Fruit fly (Drosophila melanogaster): Measurements from ENCODE around the gene CG7724.
A peak's percentile ranks its signal among the peaks of the same experiment; 100 is the strongest.

The CG7724 gene

DNA sequence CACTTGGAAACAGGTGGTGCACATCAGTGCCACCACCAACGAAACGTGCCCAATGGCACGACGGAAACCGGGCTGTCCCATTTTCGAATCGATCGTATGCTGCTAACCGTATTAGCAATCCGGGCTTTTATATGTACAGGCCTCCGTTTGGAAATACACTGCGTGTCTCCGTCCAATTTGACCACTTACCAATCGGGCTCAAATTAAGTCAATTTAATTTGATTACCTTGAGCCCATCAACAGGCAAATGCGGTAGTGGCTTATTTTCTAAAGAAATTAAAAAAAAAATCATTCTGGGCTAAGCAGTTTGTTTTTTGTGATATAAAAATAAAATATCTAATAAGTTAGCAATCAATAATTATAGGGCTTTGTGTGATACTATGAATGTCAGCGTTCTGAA, 31.8 kb upstream of the CG7724 start, which contains the start of gene a10:
a10 (minus strand) TSS at position 101 of the 400 bp plus-strand sequence.
- no peak for TF ChIP-seq CTCF (optimal IDR thresholded peaks at IDR 0.05)
- TF ChIP-seq CG8478 (optimal IDR thresholded peaks at IDR 0.05) = no peak

DNA sequence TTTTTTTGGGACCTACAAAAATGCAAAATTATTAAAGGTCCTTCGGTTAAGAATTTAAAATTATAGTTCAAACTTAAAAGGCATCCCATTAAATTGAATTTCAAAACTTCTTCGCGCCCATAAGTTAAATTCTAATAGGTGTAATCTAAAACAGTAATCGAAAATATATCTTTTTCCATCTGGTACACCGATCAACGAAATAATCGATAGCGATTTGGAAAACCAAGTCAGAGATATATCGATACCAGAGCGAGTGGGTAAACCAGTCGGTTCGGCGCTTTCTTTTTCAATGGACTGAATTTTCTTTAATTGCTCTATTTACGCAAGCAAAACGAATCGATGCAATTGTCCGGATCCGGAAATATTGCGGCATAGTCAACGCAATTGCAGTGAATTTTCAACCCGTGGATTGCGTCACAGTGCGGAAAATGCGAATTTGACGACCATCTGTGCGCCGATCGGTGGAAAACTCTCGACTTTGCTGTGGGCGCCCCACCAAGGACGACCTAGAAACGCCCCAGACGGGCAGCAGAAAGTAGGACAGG, 31.2 kb upstream of the CG7724 start, which contains the start of gene Fit2:
Fit2 (plus strand) TSS at position 234 of the 545 bp plus-strand sequence.
- TF ChIP-seq CTCF (optimal IDR thresholded peaks at IDR 0.05) (no peak), CG8478 (optimal IDR thresholded peaks at IDR 0.05) (no peak)

DNA sequence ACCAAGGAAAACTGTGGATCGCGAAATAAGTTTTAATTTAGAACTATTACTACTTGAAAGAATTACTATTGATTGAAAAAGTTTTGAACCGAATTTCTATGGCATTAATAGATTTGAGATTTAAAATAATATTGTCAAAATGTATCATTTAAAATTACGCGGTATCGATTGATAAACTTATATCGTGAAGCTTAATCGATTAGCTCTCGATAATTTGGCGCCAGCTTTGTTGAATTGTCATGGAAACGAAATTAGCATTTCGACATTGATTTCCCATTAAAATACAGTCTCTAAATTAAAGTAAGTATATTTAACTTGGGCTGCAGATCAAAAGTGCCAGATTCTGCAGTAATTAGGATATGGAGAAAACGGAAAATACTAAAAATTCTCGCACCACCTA, 28.1 kb upstream of the CG7724 start, which contains the start of gene CG7730:
CG7730 (plus strand) TSS at position 206 of the 400 bp plus-strand sequence.
- no peak for TF ChIP-seq CTCF (optimal IDR thresholded peaks at IDR 0.05)
- no peak for TF ChIP-seq CG8478 (optimal IDR thresholded peaks at IDR 0.05)

DNA sequence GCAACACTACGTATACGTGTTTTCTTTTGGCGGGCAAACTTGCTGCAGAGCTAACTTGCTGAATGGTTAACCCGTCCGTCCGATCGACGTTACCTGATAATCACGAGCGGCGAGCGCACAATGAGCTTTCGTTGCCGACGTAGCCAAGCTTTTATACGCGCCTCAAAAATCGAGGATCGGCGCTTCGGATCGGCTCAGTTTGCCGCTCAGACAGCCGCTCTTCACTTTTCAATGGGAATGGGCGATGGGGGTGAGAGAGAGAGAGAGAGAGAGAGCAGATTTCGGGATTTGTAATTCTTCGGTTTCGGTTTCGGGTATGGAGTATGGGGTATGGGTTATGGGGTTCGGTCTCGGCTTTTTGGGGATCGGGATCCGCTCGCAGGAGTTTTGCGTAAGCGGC, 23.4 kb upstream of the CG7724 start, which contains the start of gene Ilp8:
Ilp8 (minus strand) TSS at position 110 of the 400 bp plus-strand sequence.
- TF ChIP-seq CTCF (optimal IDR thresholded peaks at IDR 0.05) (no peak), CG8478 (optimal IDR thresholded peaks at IDR 0.05) (no peak)

DNA sequence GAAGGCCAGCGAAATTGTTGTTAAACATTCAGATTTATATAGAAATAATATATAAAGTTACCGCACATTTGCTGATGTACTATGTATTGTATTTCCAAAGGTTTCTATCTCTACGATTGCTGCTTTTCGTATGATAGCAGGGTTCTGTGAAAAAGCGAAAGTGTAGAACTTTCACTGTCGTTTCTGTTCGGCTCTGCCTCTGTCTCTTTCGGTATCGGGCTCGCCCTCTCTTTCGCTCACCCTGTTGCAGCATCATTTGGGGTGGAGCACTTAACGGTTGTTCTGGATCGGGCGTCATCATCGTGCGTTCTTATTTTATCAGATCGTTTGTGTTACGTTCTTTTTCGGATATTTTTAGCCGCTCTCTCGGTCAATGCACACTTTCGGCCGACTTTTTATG, 22.1 kb upstream of the CG7724 start:
- TF ChIP-seq CG8478 (optimal IDR thresholded peaks at IDR 0.05) = no peak
- no peak for TF ChIP-seq CTCF (optimal IDR thresholded peaks at IDR 0.05)

DNA sequence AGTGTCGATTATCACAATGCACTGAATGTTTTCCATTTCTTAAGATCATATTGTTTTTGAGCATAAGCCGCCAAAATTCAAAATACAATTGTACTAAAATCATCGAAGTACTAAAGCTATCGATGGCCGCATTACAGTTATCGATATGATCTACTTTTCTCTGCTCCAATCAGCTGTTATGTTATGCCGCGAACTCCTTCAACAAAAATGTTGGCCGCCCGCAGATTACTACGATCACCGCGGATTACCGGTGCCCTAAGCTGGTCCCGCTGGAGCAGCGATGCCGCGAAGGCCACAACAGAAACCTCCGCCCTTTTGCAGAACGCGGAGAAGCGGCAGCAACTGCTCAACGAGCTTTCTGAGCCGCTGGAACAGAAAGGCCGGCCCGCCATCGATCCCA, 19.9 kb upstream of the CG7724 start, which contains the start of gene beg:
beg (plus strand) TSS at position 177 of the 400 bp plus-strand sequence.
- TF ChIP-seq CG8478 (optimal IDR thresholded peaks at IDR 0.05) (no peak), CTCF (optimal IDR thresholded peaks at IDR 0.05) (no peak)

DNA sequence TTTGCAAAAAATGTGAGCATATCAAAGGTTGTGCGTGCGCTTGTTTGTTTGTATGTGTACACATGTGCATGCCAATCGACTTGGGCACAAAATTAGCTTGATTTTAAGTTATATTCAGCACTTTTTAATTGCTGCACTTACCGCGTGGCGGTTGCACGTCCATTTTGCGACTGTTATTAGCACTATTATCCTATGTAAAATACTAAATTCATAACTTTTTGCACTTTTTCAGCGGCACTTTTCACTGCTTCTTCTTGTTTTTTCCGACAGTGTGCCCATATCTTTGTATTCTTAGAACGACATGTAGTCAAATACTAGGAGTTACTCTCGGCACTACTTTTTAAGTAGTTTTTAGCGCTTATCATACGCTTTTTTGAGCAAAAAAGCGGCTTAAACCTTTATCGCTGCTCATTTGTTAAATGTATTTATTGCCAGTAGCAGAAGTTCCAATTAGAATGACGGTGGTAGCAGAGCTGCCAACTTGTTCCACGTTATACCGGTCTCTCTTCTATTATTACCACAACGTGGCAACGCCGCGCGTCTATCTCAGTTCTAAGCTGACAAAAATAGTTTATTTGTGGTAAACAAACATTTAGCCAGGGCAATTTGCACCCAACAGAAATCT, 13.0 kb upstream of the CG7724 start, which contains the start of the genes scaf6 and Papst2:
scaf6 (minus strand) TSS at position 278 of the 625 bp plus-strand sequence.
Papst2 (plus strand) TSS at position 501 of the 625 bp plus-strand sequence.
- TF ChIP-seq CG8478 (optimal IDR thresholded peaks at IDR 0.05) = no peak
- TF ChIP-seq CTCF (optimal IDR thresholded peaks at IDR 0.05) = peak; percentile 1 to 14

DNA sequence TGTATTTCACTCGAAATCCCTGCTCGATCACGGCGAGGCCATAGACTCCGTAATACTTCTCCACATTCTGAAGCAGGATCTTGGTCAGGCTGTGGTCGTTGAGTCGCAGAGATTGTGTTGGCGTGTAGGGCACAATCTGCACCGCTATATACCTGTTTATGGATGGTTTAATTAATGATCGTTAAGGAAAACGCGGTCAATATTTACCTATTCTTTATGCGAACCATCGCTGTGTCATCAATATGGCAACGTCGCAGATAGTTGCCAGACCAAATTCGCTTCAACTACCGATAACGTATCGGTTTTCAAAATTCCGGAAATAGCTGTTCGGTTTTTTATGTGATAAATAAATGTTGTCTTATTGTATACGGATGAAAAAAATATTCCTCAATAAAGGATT, 10.6 kb upstream of the CG7724 start, which contains the start of gene Pop5:
Pop5 (minus strand) TSS at position 240 of the 400 bp plus-strand sequence.
- no peak for TF ChIP-seq CG8478 (optimal IDR thresholded peaks at IDR 0.05)
- TF ChIP-seq CTCF (optimal IDR thresholded peaks at IDR 0.05) = no peak

DNA sequence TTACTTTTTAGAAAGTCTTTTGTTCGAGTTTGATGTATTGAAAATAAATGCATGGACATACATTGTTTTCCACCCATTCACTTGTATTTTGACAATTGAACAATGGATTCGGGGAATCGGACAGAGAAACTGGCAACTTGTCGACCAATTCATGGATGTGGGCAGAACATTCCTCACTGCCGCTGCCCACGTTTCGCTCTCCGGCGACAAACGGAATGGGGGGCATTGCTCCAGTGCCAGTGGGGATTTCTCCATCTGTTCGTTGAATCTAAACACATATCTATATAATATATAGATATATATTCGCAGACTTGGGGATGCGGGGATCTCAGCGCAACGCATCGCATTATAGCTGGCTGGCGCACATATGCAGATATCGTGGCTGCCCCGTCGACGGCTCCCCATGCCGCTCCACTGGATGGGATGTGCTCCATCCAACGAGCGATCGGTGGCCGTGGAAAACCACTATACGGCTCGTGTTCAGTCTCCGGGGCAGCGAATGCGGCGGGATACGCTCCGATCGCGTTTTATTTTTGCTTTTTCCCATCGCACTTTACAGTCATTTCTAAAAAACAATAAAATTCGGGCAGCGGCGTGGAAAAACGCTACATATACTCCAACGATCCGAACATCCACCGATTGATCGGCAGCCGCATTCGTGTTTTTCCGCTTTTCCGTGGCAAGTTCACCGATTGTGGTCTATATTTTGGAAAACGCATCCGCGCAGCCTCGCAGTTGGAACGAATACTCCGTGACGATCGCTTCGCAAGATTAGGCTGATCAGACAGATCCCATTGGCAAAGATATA, 9.8 kb upstream of the CG7724 start, which contains the start of gene TpnC73F:
TpnC73F (plus strand) TSS at position 633 of the 808 bp plus-strand sequence.
- TF ChIP-seq CTCF (optimal IDR thresholded peaks at IDR 0.05) (no peak), CG8478 (optimal IDR thresholded peaks at IDR 0.05) (no peak)

DNA sequence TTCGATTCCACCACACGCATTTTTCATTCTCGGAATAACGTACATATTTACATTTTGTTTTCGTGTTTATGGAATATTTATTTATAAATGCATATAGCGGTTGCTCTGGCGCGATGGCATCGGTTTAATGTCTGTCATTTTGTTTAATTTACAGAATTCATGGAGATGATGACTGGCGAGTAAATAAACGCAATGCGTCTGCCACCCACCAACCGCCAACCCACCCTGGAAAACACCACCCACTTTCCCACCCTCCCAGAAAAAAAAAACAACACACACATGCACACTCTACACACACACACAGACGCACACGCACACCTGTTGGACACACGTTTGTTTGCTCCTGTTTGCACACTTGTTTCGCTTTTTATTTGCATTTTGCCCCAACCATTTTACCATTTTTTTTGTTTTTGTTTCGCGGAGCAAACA, 7.6 kb upstream of the CG7724 start:
- TF ChIP-seq CTCF (optimal IDR thresholded peaks at IDR 0.05) (no peak), CG8478 (optimal IDR thresholded peaks at IDR 0.05) (no peak)

DNA sequence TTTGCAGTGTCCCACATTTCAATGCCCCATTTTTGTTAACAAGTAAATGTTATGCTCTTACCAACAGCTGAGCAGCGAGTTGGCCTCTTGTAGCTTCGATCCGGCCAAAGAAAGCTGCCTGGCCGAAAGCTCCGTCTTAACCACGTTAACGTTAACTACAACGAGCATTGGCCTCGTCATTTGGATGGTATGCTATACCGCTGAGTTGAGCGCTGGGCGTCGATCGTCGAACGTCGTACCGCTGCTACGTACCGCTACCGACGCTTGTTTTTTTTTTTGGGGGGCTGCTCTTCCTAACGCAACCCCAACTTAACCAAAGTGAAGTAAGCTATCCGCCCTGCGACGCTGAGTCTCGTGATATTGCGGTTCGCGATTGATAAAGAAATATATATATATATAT, 6.1 kb upstream of the CG7724 start, which contains the start of gene rogdi:
rogdi (plus strand) TSS at position 199 of the 400 bp plus-strand sequence.
- TF ChIP-seq CTCF (optimal IDR thresholded peaks at IDR 0.05) = no peak
- TF ChIP-seq CG8478 (optimal IDR thresholded peaks at IDR 0.05) = no peak

DNA sequence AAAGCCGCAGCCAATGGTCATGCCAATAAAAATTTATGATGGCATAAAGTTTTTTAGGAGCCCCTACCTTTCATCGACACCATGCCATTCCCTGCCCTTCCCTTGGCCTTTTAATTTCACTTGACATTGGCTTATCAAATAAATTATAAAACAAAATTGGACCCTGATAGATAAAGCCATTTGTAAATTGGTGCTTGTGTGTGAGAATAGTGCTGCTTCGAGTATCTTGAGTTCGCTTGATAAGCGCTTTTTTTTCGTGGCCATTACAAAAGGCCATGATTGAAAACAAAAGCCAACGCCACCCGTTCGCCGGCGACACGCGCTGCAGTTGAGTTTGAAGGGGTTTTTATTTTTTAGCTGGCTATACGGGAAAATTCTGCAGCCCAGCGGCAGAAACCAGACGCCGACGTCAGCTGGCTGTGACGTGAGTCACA, 5.5 kb upstream of the CG7724 start:
- no peak for TF ChIP-seq CTCF (optimal IDR thresholded peaks at IDR 0.05)
- TF ChIP-seq CG8478 (optimal IDR thresholded peaks at IDR 0.05) = no peak

DNA sequence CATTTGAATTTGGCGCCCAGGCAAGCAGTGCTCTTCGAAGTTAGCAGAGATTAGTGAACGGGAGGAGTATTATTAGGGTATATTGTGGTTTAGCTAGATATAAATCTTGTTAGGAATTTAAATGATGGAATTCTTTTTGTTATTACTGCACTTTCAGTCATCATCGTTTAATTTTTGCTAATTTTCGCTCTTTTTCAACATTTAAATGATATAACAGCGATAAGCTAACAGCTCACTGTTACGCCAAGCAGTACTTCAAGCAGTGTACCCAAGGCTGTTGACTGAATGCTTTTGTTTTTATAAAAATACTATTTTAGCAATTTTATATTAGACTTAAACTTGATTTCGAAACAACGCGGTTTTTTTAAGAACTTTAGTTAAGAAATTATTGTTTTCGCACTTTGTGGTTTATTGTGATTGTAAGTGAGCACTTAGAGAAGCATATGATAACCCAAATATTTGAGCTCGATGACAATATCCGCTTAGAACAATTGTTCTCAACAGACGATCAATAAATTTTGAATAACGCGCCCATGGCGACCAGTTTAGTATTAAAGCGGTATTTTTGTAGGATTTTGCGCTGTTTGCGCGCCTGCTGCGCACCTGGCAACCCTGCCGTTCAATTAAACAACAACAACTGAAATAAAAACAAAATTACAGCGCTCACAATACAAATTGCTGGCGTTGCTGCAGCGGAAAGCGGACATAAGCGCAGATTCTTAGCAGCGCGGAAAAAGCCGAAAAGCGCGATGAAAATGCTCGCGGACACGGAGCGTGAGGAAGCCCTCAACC, 4.6 kb upstream of the CG7724 start:
- TF ChIP-seq CTCF (optimal IDR thresholded peaks at IDR 0.05) (no peak), CG8478 (optimal IDR thresholded peaks at IDR 0.05) (no peak)

DNA sequence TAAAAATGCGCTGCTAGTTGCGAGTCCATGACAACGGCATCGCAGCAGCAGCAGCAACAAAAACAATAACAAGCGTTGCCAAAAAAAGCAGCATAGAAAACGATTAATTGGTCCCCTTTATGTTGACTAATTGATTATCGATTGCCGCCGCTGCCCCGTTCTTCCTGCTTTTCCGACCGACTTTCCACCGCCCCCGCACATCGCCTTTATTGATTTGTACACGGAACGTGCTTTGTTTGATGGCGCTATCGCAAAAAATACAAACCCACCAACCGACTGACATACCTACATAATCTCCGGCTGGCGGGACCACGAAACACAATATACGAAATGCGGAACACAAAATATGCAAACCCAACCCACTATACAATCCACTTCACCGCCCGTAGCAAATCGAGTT, 3.9 kb upstream of the CG7724 start:
- TF ChIP-seq CG8478 (optimal IDR thresholded peaks at IDR 0.05) = no peak
- TF ChIP-seq CTCF (optimal IDR thresholded peaks at IDR 0.05) = no peak

All from S2 (cell line).